Worm (Caenorhabditis elegans) whole organism, L4/young adult: ENCODE results near the gene M7.12.

Experiments used
- W03F9.2 ChIP-seq: fragments of 150-350 bp; optimal IDR thresholded peaks from 2 replicates; lab custom pipeline; 2014; ENCODE audit warnings: missing biosample characterization, missing genetic modification characterization
- dao-5 ChIP-seq: sonication (generic microtip); optimal IDR thresholded peaks from 2 replicates; lab custom pipeline; 2016; ENCODE audit warnings: missing genotype, missing genetic modification characterization, moderate library complexity, missing compliant biosample characterization
- him-1 ChIP-seq: sonication (generic microtip); optimal IDR thresholded peaks from 2 replicates; lab custom pipeline; 2016; ENCODE audit warnings: missing genotype, missing genetic modification reagents, missing genetic modification characterization, missing compliant biosample characterization

The M7.12 gene

DNA sequence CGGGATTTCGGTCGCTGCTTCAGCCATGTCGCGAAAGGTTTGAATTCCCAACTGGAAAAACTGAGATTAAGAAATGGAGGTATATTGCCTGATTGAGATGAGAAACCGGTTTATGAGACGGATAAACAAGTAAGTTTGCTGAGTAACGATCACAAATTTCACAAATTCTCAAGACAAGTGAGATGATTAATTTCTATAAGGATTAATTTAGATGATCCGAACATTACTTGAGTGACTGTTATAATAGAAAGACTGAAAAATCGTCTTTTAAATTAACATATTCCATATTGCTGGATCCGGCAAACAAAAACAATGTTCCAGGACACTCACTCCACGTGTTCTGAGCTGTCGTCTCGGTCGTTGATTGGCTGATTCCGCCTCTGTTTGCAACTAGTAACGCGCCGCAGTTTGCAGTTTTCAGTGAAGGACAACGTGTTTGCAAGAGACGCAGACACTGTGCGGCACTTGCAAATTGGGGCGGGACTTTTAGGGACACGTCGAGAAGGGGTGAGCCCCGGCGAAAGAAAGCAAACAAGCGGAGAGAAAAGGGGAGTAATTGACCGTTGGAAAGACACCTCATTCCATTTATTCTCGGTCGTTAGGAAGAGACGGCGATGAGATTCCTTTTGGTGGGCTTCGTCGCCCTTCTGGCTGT is 21.2 kb upstream of the M7.12 start, which contains the start of the genes imp-2 and enpl-1:
Gene imp-2, minus strand, starts transcription at position 51 of the 655 bp plus-strand sequence.
Gene enpl-1, plus strand, starts transcription at position 462 of the 655 bp plus-strand sequence.
- TF ChIP-seq W03F9.2 (peak; percentile 45), dao-5 (tag; lab: Kevin White, UChicago) (no peak)

DNA sequence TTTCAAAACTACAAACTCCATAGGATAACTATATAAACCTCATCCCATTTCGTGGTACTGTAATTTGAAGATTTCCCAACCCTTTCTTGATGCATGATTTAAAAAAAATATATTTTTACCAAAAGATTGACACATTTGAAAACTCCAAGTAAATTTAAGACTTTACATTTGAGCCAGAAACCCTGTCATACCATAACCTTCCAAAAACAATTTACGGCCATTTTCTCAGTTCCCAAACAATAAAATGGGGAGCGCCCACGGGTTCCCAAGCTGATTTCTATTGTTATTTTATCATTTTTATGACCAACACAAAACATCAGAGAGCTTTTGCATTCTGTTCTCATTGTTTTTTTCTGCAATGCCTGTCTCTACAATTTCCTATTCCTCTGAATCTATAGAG is 14.9 kb upstream of the M7.12 start, which contains the start of gene clc-9:
Gene clc-9, plus strand, starts transcription at position 301 of the 400 bp plus-strand sequence.
- no peak for TF ChIP-seq dao-5 (tag; lab: Kevin White, UChicago)
- TF ChIP-seq W03F9.2 = no peak
- TF ChIP-seq him-1 (tag; lab: Kevin White, UChicago) = no peak

DNA sequence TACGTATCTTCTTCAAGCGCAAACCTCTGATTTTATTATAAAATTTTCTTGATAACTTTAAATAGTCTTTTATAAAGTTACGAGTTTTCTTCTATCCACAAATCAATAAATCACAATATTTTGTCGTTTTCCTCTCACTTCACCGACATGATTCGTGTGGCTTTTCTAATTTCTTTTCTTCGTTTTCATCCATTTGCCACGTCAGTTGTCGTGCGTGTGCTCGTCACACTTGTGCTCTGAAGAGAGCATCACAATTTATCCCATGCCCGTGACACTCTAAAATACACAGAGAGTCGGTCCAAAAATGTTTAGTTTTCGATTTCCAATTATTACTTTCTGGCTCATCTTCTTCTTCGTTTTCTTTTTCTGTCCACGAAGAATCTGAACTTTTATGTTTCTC is 14.1 kb upstream of the M7.12 start:
- TF ChIP-seq dao-5 (tag; lab: Kevin White, UChicago) (no peak), W03F9.2 (no peak), him-1 (tag; lab: Kevin White, UChicago) (no peak)

DNA sequence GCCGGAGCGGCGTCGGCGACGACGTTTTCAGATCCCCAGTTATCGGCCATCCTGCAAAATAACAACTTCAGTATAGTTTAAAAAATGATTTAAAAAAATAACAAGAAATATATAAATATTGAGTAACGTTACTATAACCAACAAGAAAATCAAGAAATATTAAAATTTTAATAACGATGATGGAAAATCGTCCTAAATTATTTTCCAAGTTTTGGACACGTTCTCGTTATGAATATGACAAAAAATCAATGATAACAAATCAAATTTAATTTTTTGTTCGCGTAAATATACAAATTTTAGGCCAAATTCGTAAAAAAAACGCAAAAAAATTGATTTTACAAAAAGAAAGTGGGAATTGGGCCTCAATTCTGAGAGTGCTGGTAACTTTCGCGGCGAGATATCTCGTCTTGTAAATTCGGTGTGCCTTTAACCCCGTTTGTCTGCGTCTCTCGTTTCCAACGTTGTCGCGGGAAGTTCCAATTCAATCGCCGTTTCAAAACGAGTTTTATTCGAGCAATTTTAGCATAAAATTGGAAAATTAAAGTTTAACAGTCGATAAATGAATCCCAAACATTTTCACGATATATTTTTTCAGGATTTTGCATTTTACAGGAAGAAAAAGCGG is 13.3 kb upstream of the M7.12 start, which contains the start of gene rps-5:
Gene rps-5, minus strand, starts transcription at position 51 of the 625 bp plus-strand sequence.
- TF ChIP-seq him-1 (tag; lab: Kevin White, UChicago) (no peak), W03F9.2 (peak; percentile 71), dao-5 (tag; lab: Kevin White, UChicago) (no peak)

DNA sequence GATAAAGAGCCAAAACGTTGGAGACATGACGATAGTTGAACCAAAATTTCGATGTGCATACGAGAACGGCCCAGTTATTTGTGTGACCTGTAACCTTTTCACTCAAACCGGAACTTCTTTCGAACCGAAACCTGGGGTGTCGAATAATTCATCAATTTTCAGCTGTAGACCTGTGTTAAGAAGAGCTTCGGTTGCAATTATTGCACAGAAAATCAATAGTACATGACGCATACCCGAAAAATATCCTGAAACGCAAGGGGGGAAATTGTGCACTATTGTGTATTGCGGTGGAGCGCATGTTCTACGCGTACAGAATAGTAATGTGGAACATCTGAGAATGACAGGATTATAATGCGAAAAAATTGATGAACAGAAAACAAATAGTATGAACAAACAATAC is 12.0 kb upstream of the M7.12 start, which contains the start of gene pigk-1:
Gene pigk-1, minus strand, starts transcription at position 248 of the 400 bp plus-strand sequence.
- TF ChIP-seq W03F9.2 = no peak
- TF ChIP-seq dao-5 (tag; lab: Kevin White, UChicago) = no peak
- TF ChIP-seq him-1 (tag; lab: Kevin White, UChicago) = no peak

DNA sequence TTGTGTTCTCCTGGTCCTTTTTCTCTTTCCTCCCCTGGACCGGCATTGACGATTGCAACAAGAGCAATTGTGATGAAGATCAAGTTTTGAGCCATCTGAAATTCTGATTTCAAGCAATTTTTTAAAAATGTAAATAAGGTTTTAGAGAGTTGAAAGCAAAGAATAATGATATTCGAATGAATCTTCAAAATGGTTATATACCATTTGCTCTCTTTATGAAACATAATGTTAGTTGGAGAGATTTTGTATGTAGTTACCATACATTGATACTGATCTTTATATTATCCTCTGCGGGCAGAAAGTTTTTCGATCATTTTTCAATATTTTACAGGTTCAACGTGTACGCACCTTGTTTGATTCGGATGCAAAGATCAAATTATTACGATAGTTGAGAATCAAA is 7.9 kb upstream of the M7.12 start, which contains the start of gene srlf-24:
Gene srlf-24, minus strand, starts transcription at position 101 of the 400 bp plus-strand sequence.
- TF ChIP-seq W03F9.2 = no peak
- no peak for TF ChIP-seq dao-5 (tag; lab: Kevin White, UChicago)
- TF ChIP-seq him-1 (tag; lab: Kevin White, UChicago) = no peak

DNA sequence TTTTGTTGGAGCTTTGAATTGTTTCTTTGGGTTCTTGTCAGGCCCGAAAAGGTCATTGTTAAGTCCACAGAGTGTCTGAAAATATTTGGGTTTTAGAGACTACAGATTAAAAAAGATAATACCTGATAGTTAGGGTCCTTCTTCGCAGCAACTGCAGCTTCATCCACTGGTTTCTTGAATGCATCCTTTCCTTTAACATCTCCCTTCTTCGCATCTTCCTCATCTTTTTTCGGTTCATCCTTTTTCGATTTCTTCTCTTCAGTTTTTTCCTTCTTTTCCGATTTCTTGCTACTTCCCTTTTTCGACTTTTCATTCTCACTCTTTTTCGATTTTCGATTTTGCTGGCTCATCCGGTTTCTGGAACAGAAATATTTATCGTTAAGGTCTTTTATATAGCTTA is 5.7 kb upstream of the M7.12 start:
- TF ChIP-seq dao-5 (tag; lab: Kevin White, UChicago) (no peak), W03F9.2 (no peak), him-1 (tag; lab: Kevin White, UChicago) (no peak)

DNA sequence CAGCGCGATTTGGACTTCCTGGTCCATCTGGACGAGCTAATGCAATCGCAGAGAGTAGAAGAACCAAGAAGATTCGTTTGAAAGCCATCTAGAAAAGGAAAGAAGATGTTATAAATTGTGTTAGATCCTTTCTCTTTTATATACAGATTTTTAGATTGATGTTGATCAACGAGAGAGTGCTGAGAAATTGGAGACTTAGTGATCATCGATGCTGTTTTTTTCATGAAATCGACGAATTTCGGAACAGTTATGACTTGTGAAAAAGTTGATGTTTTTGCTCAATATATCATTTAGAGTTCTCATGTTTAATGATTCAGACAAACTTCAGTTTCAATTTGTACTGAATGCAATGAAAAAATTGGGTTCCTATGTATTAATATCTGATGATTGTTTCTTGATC is 4.8 kb upstream of the M7.12 start, which contains the start of gene srlf-17:
Gene srlf-17, minus strand, starts transcription at position 101 of the 400 bp plus-strand sequence.
- no peak for TF ChIP-seq him-1 (tag; lab: Kevin White, UChicago)
- TF ChIP-seq W03F9.2 = no peak
- TF ChIP-seq dao-5 (tag; lab: Kevin White, UChicago) = no peak

DNA sequence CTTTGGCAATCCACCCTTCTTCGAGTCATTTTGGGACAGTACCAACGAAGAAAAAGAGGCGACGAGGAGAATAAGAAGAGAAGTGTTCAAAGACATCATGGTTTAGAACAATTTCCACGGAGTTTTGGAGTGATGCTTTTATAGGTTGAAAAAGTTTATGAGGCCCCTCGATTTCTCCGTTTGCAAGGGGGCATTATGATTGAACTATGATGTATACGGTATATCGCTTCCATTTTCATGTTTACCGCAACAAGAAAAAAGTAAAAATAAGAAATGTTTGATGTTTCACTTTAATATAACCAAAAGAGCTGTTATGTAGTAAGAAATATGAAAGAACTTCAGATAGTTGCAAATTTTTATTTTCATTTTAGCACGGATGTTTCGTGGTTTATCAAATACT is 3.6 kb upstream of the M7.12 start, which contains the start of gene srlf-18:
Gene srlf-18, minus strand, starts transcription at position 101 of the 400 bp plus-strand sequence.
- TF ChIP-seq dao-5 (tag; lab: Kevin White, UChicago) = no peak
- no peak for TF ChIP-seq W03F9.2
- no peak for TF ChIP-seq him-1 (tag; lab: Kevin White, UChicago)

DNA sequence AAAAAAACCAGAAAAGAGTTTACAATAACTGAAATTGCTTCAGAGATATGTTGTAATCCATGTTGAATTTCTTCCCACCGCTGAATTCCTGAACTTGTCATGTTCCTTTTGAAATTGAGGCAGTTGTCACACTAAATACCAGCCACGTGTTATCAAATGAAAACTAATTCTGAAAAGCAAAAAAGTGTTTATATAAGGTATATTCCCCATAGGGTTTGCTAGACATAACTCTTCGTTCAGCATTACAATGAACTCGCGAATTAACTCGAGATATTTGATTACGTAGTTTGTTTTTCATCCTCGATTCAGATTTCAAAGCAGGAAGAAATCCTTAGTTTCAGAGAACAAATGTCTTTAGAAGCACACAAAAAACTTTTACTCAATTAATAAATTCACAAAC is 2.5 kb upstream of the M7.12 start, which contains the start of gene str-3:
Gene str-3, minus strand, starts transcription at position 101 of the 400 bp plus-strand sequence.
- TF ChIP-seq W03F9.2 (no peak), dao-5 (tag; lab: Kevin White, UChicago) (no peak), him-1 (tag; lab: Kevin White, UChicago) (no peak)

DNA sequence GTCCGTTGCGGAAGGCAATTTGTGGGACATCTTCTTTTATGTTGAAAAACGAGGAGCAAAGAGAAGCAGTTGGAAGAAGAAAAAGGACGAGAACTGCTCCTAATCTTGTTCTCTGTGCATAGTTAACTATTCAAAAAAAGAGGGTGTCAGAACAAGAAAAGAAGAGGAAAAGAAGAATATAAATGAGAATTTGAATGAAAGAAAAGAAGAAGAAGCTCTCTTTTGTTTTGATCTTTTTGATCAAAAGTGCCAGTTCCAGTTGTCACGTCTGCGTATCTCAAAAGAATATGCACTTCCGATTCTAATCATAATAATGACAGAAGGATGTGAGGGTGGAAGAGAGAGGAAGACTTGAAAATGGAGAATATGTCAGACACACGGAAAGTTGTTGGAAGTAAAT is 2.8 kb downstream of the M7.12 start, which contains the start of gene M7.8:
Gene M7.8, minus strand, starts transcription at position 112 of the 400 bp plus-strand sequence.
- TF ChIP-seq dao-5 (tag; lab: Kevin White, UChicago) (no peak), him-1 (tag; lab: Kevin White, UChicago) (no peak), W03F9.2 (no peak)

DNA sequence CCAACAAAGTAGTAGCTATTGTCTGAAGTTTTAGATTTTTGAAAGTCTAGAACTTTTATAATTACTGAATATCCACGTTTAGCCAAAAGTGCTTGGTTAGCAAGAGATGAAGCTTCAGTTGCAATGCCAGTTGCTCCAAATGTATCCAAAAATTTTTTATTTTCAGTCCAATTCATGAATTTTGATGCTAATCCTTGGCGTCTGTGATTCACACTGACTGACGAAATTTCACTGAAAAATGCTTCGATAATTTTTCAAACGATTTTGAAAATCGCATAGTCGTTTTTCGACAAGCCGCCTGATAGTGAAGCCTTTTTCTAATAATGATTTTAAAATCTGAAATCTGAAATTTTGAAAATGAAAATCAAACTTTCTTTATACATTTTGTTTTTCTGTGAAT is 3.7 kb downstream of the M7.12 start:
- TF ChIP-seq dao-5 (tag; lab: Kevin White, UChicago) (no peak), him-1 (tag; lab: Kevin White, UChicago) (no peak), W03F9.2 (no peak)

DNA sequence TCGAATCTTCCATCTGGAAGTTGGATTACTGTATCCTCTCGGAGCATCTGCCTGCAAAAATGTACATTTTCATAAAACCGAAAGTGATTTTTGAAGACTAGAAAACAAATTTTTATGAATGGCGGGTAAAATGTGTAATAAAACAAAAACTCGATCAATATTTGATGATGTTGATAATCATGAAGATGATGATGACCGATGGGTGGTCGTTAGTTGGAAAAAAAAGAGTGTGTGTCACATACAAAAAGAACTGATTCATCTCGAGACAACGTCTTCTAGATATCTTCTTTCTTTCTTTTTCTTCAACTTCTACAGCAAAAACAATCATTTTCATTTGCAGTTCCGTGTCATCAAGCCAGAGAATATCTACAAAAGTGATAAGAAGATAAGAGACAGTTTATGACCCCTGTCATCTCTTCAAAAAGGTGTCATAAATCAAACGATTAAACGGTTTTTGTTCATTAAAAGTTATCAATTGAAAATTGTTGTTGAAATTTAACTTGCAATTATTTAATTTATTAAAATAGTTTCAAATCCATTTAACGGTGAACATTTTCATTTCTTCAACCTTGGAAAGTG is 5.2 kb downstream of the M7.12 start, which contains the start of gene bcc-1:
Gene bcc-1, minus strand, starts transcription at position 51 of the 579 bp plus-strand sequence.
- TF ChIP-seq him-1 (tag; lab: Kevin White, UChicago) (no peak), W03F9.2 (no peak), dao-5 (tag; lab: Kevin White, UChicago) (no peak)
